Worm (Caenorhabditis elegans) whole organism, L3 larva: ENCODE data around the gene madf-3.

ENCODE experiments used
- R02D3.7 ChIP-seq: fragments of 150-350 bp; optimal IDR thresholded peaks from 2 replicates; lab custom pipeline; 2014; ENCODE audit warnings: missing biosample characterization, missing genetic modification characterization
- ZK546.5 ChIP-seq: sonication (generic microtip); optimal IDR thresholded peaks from 2 replicates; lab custom pipeline; 2017; ENCODE audit warnings: missing biosample characterization, missing genetic modification characterization
- ama-1 ChIP-seq: fragments of 150-350 bp; optimal IDR thresholded peaks from 2 replicates; lab custom pipeline; 2018
- ceh-28 ChIP-seq: fragments of 150-350 bp; optimal IDR thresholded peaks from 2 replicates; lab custom pipeline; 2014; ENCODE audit warnings: missing biosample characterization, missing genetic modification reagents, missing genetic modification characterization
- ceh-9 ChIP-seq: sonication (generic microtip); optimal IDR thresholded peaks from 2 replicates; lab custom pipeline; 2018; ENCODE audit warnings: missing biosample characterization, missing genetic modification characterization
- daf-12 ChIP-seq: fragments of 150-350 bp; optimal IDR thresholded peaks from 2 replicates; lab custom pipeline; 2014; ENCODE audit warnings: missing biosample characterization, missing genetic modification reagents, missing genetic modification characterization
- egl-5 ChIP-seq: fragments of 150-350 bp; optimal IDR thresholded peaks from 2 replicates; lab custom pipeline; 2017; ENCODE audit warnings: missing biosample characterization, missing genetic modification reagents, missing genetic modification characterization, inconsistent platforms
- elt-1 ChIP-seq: fragments of 150-350 bp; optimal IDR thresholded peaks from 2 replicates; lab custom pipeline; 2014; ENCODE audit warnings: missing biosample characterization, missing genetic modification characterization
- elt-2 ChIP-seq: sonication (generic microtip); optimal IDR thresholded peaks from 2 replicates; lab custom pipeline; 2016; ENCODE audit warnings: missing genetic modification reagents, mild to moderate bottlenecking, missing genetic modification characterization, missing compliant biosample characterization
- elt-3 ChIP-seq, 3 experiments: fragments of 150-350 bp in 1 of 3; sonication (generic microtip) in 2 of 3; optimal IDR thresholded peaks; 2 replicates in 2 of 3; 4 replicates in 1 of 3; lab custom pipeline; 2014 to 2017; ENCODE audit warnings: missing biosample characterization in 3 of 3, missing genetic modification characterization in 3 of 3
- eor-1 ChIP-seq, 2 experiments: fragments of 150-350 bp; optimal IDR thresholded peaks; 2 replicates each; lab custom pipeline; 2014 to 2018; ENCODE audit warnings: missing biosample characterization in 2 of 2, missing genetic modification characterization in 2 of 2
- fos-1 ChIP-seq: fragments of 150-350 bp; optimal IDR thresholded peaks from 2 replicates; lab custom pipeline; 2014; ENCODE audit warnings: missing biosample characterization, missing genetic modification characterization
- jun-1 ChIP-seq: fragments of 150-350 bp; optimal IDR thresholded peaks from 2 replicates; lab custom pipeline; 2014; ENCODE audit warnings: missing biosample characterization, missing genetic modification reagents, missing genetic modification characterization
- lsy-12 ChIP-seq: sonication (generic microtip); optimal IDR thresholded peaks from 2 replicates; lab custom pipeline; 2016; ENCODE audit warnings: mild to moderate bottlenecking, missing genetic modification characterization, missing compliant biosample characterization
- mdl-1 ChIP-seq: fragments of 150-350 bp; optimal IDR thresholded peaks from 2 replicates; lab custom pipeline; 2014; ENCODE audit warnings: missing biosample characterization, missing genetic modification characterization
- mml-1 ChIP-seq: fragments of 150-350 bp; sonication (generic microtip); optimal IDR thresholded peaks from 3 replicates; lab custom pipeline; 2014; ENCODE audit warnings: missing biosample characterization, missing genetic modification characterization
- nfya-1 ChIP-seq: sonication (generic microtip); optimal IDR thresholded peaks from 2 replicates; lab custom pipeline; 2017; ENCODE audit warnings: missing genetic modification characterization, mild to moderate bottlenecking, missing compliant biosample characterization, antibody characterized with exemption, moderate library complexity; ENCODE audit not compliant: insufficient read depth
- nhr-12 ChIP-seq: fragments of 150-350 bp; optimal IDR thresholded peaks from 2 replicates; lab custom pipeline; 2014; ENCODE audit warnings: missing biosample characterization, missing genetic modification characterization
- nhr-237 ChIP-seq: fragments of 150-350 bp; optimal IDR thresholded peaks from 2 replicates; lab custom pipeline; 2014; ENCODE audit warnings: missing biosample characterization, missing genetic modification characterization
- nhr-25 ChIP-seq: sonication (generic microtip); optimal IDR thresholded peaks from 2 replicates; lab custom pipeline; 2017; ENCODE audit warnings: missing biosample characterization, missing genetic modification characterization
- nhr-28 ChIP-seq: fragments of 150-350 bp; optimal IDR thresholded peaks from 2 replicates; lab custom pipeline; 2014; ENCODE audit warnings: missing biosample characterization, missing genetic modification characterization
- nhr-43 ChIP-seq: sonication (generic microtip); optimal IDR thresholded peaks from 2 replicates; lab custom pipeline; 2016; ENCODE audit warnings: mild to moderate bottlenecking, missing genetic modification characterization, missing compliant biosample characterization; ENCODE audit not compliant: poor library complexity, severe bottlenecking
- nhr-67 ChIP-seq: fragments of 150-350 bp; optimal IDR thresholded peaks from 2 replicates; lab custom pipeline; 2014; ENCODE audit warnings: missing biosample characterization, missing genetic modification characterization
- nhr-76 ChIP-seq: fragments of 150-350 bp; sonication (generic microtip); optimal IDR thresholded peaks from 5 replicates; lab custom pipeline; 2014; ENCODE audit warnings: missing biosample characterization, missing genetic modification characterization
- nhr-77 ChIP-seq: fragments of 150-350 bp; optimal IDR thresholded peaks from 2 replicates; lab custom pipeline; 2014; ENCODE audit warnings: missing biosample characterization, missing genetic modification characterization
- pha-4 ChIP-seq: fragments of 150-350 bp; optimal IDR thresholded peaks from 2 replicates; lab custom pipeline; 2014; ENCODE audit warnings: missing biosample characterization, missing genetic modification reagents, missing genetic modification characterization
- sea-2 ChIP-seq: fragments of 150-350 bp; sonication (generic microtip); optimal IDR thresholded peaks from 4 replicates; lab custom pipeline; 2014; ENCODE audit warnings: missing biosample characterization, missing genetic modification reagents, missing genetic modification characterization
- snpc-4 ChIP-seq: fragments of 150-350 bp; optimal IDR thresholded peaks from 2 replicates; lab custom pipeline; 2014; ENCODE audit warnings: missing biosample characterization, missing genetic modification characterization
- tbx-2 ChIP-seq: sonication (generic microtip); optimal IDR thresholded peaks from 2 replicates; lab custom pipeline; 2016; ENCODE audit warnings: mild to moderate bottlenecking, missing genetic modification characterization, missing compliant biosample characterization
- unc-62 ChIP-seq: fragments of 150-350 bp; sonication (generic microtip); optimal IDR thresholded peaks from 4 replicates; lab custom pipeline; 2014; ENCODE audit warnings: missing biosample characterization, missing genetic modification reagents, missing genetic modification characterization
- zag-1 ChIP-seq: fragments of 150-350 bp; optimal IDR thresholded peaks from 2 replicates; lab custom pipeline; 2014; ENCODE audit warnings: missing biosample characterization, missing genetic modification characterization
- ztf-11 ChIP-seq: fragments of 150-350 bp; optimal IDR thresholded peaks from 2 replicates; lab custom pipeline; 2014; ENCODE audit warnings: missing biosample characterization, missing genetic modification characterization
- ztf-4 ChIP-seq: fragments of 150-350 bp; optimal IDR thresholded peaks from 2 replicates; lab custom pipeline; 2014; ENCODE audit warnings: missing biosample characterization, missing genetic modification characterization

Gene madf-3

ce11 chrII:4376295-4377172 is 42.0 kb downstream of the madf-3 start, which contains the start of gene ntl-2 (continued):
- TF ChIP-seq sea-2 (GFP tag; lab: Kevin White, UChicago) (no peak), unc-62 (GFP tag; lab: Kevin White, UChicago) (peak; percentile 66), egl-5 (tag; lab: Kevin White, UChicago) (peak; percentile 79), ZK546.5 (tag; lab: Kevin White, UChicago) (peak; percentile 97), fos-1 (peak; percentile 64), nhr-76 (tag; lab: Kevin White, UChicago) (peak; percentile 44), nhr-25 (tag; lab: Kevin White, UChicago) (peak; percentile 97), jun-1 (tag; lab: Kevin White, UChicago) (peak; percentile 94), ceh-28 (tag; lab: Kevin White, UChicago) (peak; percentile 94), eor-1 (tag; optimal IDR thresholded peaks at IDR 0.05; lab: Kevin White, UChicago) (no peak), mdl-1 (peak; percentile 87), daf-12 (tag; lab: Kevin White, UChicago) (peak; percentile 29), zag-1 (tag; lab: Kevin White, UChicago) (peak; percentile 64), tbx-2 (tag; lab: Kevin White, UChicago) (peak; percentile 78), ztf-11 (no peak), ztf-4 (peak; percentile 58), nhr-28 (tag; lab: Kevin White, UChicago) (no peak), pha-4 (peak; percentile 97)

- TF ChIP-seq mml-1 (no peak), pha-4 (no peak), nhr-77 (tag; lab: Kevin White, UChicago) (no peak), elt-3 (tag; optimal IDR thresholded peaks at IDR 0.05; lab: Kevin White, UChicago) (no peak), jun-1 (tag; lab: Kevin White, UChicago) (no peak), egl-5 (tag; lab: Kevin White, UChicago) (no peak), nhr-43 (tag; lab: Kevin White, UChicago) (no peak), elt-1 (no peak), nhr-12 (no peak), ztf-4 (no peak), fos-1 (no peak), ceh-9 (no peak), nhr-28 (tag; lab: Kevin White, UChicago) (no peak), ZK546.5 (tag; lab: Kevin White, UChicago) (no peak), ztf-11 (no peak)
Observed at ce11 chrII:4378195-4378594, 43.6 kb downstream of the madf-3 start, which contains the start of gene B0286.1. B0286.1 (plus strand) TSS chrII:4378495.

ce11 chrII:4383306-4383705 is 48.8 kb downstream of the madf-3 start, which contains the start of gene fkh-6:
fkh-6 (minus strand) TSS chrII:4383406.
- no peak for TF ChIP-seq ztf-11
- TF ChIP-seq R02D3.7: no peak
- no peak for TF ChIP-seq nhr-28 (tag; lab: Kevin White, UChicago)
- TF ChIP-seq ZK546.5 (tag; lab: Kevin White, UChicago): no peak
- no peak for TF ChIP-seq nhr-67
- TF ChIP-seq nhr-237 (tag; lab: Kevin White, UChicago): no peak
- TF ChIP-seq nhr-76 (tag; lab: Kevin White, UChicago): no peak
- TF ChIP-seq mdl-1: no peak
- TF ChIP-seq snpc-4 (tag; lab: Kevin White, UChicago): no peak
- no peak for TF ChIP-seq nfya-1 (tag; lab: Kevin White, UChicago)
- no peak for TF ChIP-seq elt-2
- no peak for TF ChIP-seq lsy-12 (tag; lab: Kevin White, UChicago)
- no peak for TF ChIP-seq ama-1
